Worm (Caenorhabditis elegans) whole organism, young adult: ENCODE results near the gene C36H8.1.

Experiments used
- C06A6.2 ChIP-seq: fragments of 200-800 bp; sonication (Bioruptor generic); conservative IDR thresholded peaks from 2 replicates; pipeline ENCODE4 v1.3.6; 2022; ENCODE audit warnings: missing genetic modification characterization, missing compliant biosample characterization
- ama-1 ChIP-seq, 3 experiments: fragments of 150-350 bp in 1 of 3; sonication (generic microtip) in 2 of 3; optimal IDR thresholded peaks; 2 replicates each; lab custom pipeline; 2014 to 2018; ENCODE audit warnings: missing biosample characterization in 2 of 3, missing genetic modification characterization in 2 of 3, missing genetic modification reagents in 2 of 3
- him-1 ChIP-seq: sonication (generic microtip); optimal IDR thresholded peaks from 2 replicates; lab custom pipeline; 2016; ENCODE audit warnings: missing genotype, missing genetic modification reagents, missing genetic modification characterization, missing compliant biosample characterization
- nfya-1 ChIP-seq: sonication (generic microtip); optimal IDR thresholded peaks from 2 replicates; lab custom pipeline; 2017; ENCODE audit warnings: antibody characterized with exemption, missing compliant biosample characterization, missing genetic modification characterization, borderline replicate concordance; ENCODE audit not compliant: insufficient read depth
- ztf-22 ChIP-seq: fragments of 200-800 bp; sonication (Bioruptor generic); optimal IDR thresholded peaks from 2 replicates; lab custom pipeline; 2018; ENCODE audit warnings: mild to moderate bottlenecking, missing genetic modification characterization, moderate library complexity, missing compliant biosample characterization

DNA sequence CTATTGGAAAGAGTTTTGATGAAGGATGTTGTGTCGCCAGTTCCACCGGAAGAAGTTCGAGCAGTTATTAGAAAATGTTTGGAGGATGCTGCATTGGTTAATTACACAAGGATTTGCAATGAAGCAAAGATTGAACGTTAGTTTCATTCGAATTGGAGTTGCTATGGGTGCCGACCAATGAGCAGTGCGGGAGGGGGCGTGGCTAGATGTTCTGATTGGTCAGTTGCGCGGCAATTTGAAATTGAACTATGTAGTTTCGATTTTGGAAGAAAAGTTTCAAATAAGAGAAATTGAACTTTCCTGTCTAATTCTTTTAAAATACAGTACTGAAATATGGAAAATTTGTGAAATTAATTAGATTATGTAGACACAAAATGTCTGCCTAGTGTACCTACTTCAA, 38.6 kb upstream of the C36H8.1 start:
- TF ChIP-seq ama-1 (optimal IDR thresholded peaks at IDR 0.05; lab: Kevin White, UChicago) (no peak), ama-1 (GFP tag; optimal IDR thresholded peaks at IDR 0.05; lab: Kevin White, UChicago) (no peak), nfya-1 (no peak), him-1 (tag; lab: Kevin White, UChicago) (no peak), C06A6.2 (no peak), ztf-22 (GFP tag; lab: Kevin White, UChicago) (no peak)
